Fruit fly (Drosophila melanogaster): ENCODE results near the gene scny.

scny gene

DNA sequence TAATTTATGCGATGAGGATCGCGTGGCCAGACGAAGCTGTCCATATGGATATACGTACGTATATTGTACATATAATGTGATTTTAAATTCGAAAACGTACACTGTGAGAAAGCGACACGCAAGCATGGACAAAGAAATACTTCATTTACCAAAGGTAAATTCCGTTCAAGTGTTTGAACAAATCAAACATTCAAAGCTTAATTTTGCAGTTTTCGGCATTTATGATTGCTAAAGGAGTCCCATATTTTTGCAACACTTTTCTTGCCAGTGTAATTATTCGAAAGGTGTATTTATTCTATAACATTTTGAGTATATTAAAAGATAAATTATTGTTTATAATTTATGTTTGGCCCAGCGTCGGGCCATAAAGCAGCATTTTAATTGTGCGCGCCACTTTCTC, 50.5 kb downstream of the scny start:
- peak; percentile 80 for TF ChIP-seq Eip78C (GFP tag)
- TF ChIP-seq OdsH (GFP tag; optimal IDR thresholded peaks at IDR 0.05) = peak; percentile 35
- no peak for TF ChIP-seq CG1621 (tag; optimal IDR thresholded peaks at IDR 0.05)
- peak; percentile 14 for TF ChIP-seq Lpt (GFP tag; optimal IDR thresholded peaks at IDR 0.05)
- TF ChIP-seq Hr39 (GFP tag; optimal IDR thresholded peaks at IDR 0.05) = peak; percentile 65
- peak; percentile 33 for TF ChIP-seq Met (GFP tag; optimal IDR thresholded peaks at IDR 0.05)
- TF ChIP-seq CG6276 (GFP tag; optimal IDR thresholded peaks at IDR 0.05) = no peak
- peak; percentile 19 for TF ChIP-seq CG10631 (GFP tag; optimal IDR thresholded peaks at IDR 0.05)
- peak; percentile 40 for TF ChIP-seq CG11902 (GFP tag; optimal IDR thresholded peaks at IDR 0.05)
- peak; percentile 33 for TF ChIP-seq CG34406 (GFP tag; optimal IDR thresholded peaks at IDR 0.05)
- TF ChIP-seq CG15336 (GFP tag; IDR thresholded peaks at IDR 0.05) = peak; percentile 43; the same call in 1 of the 2 replicates
- TF ChIP-seq CG6792 (GFP tag; optimal IDR thresholded peaks at IDR 0.05) = peak; percentile 4
- no peak for TF ChIP-seq CG7368 (GFP tag; optimal IDR thresholded peaks at IDR 0.05)
- no peak for TF ChIP-seq CG10669 (GFP tag; optimal IDR thresholded peaks at IDR 0.05)
- TF ChIP-seq acj6 (GFP tag; optimal IDR thresholded peaks at IDR 0.05) = peak; percentile 41
- TF ChIP-seq Eip75B (GFP tag; optimal IDR thresholded peaks at IDR 0.05) = no peak
- TF ChIP-seq Gug (GFP tag; IDR thresholded peaks at IDR 0.05) = no peak; the same call in 1 of the 2 replicates
- TF ChIP-seq CG8319 (GFP tag; optimal IDR thresholded peaks at IDR 0.05) = no peak
- no peak for TF ChIP-seq spab (GFP tag; optimal IDR thresholded peaks at IDR 0.05)
- TF ChIP-seq CG3919 (GFP tag; optimal IDR thresholded peaks at IDR 0.05) = peak; percentile 13
- TF ChIP-seq CG31627 (GFP tag; optimal IDR thresholded peaks at IDR 0.05) = peak; percentile 58
- TF ChIP-seq achi (GFP tag; optimal IDR thresholded peaks at IDR 0.05) = peak; percentile 24
- no peak for TF ChIP-seq fd85E (GFP tag; optimal IDR thresholded peaks at IDR 0.05)
- TF ChIP-seq CG9139 (GFP tag; optimal IDR thresholded peaks at IDR 0.05) = no peak
- TF ChIP-seq Sox14 (GFP tag; optimal IDR thresholded peaks at IDR 0.05) = peak; percentile 26
- TF ChIP-seq Eip93F (GFP tag; optimal IDR thresholded peaks at IDR 0.05) = no peak
- TF ChIP-seq esn (GFP tag; optimal IDR thresholded peaks at IDR 0.05) = peak; percentile 45
- peak; percentile 38 for TF ChIP-seq Smox (GFP tag; optimal IDR thresholded peaks at IDR 0.05)
- no peak for TF ChIP-seq dac (GFP tag; optimal IDR thresholded peaks at IDR 0.05)
- TF ChIP-seq topi (GFP tag; optimal IDR thresholded peaks at IDR 0.05) = peak; percentile 49
- TF ChIP-seq Blimp-1 (GFP tag; optimal IDR thresholded peaks at IDR 0.05) = no peak
- TF ChIP-seq CG3032 (tag; optimal IDR thresholded peaks at IDR 0.05) = no peak
- TF ChIP-seq CG11294 (GFP tag; IDR thresholded peaks at IDR 0.05) = no peak
- TF ChIP-seq dsx (GFP tag; optimal IDR thresholded peaks at IDR 0.05; ENCODE audit: poor library complexity, severe bottlenecking) = no peak
- TF ChIP-seq Ets21C (GFP tag; optimal IDR thresholded peaks at IDR 0.05) = peak; percentile 48
- peak; percentile 26 for TF ChIP-seq CG8632 (GFP tag; optimal IDR thresholded peaks at IDR 0.05)
- TF ChIP-seq CG16779 (tag; optimal IDR thresholded peaks at IDR 0.05) = no peak
- TF ChIP-seq CG8119 (GFP tag; IDR thresholded peaks at IDR 0.05) = no peak; the same call in 2 of the 3 replicates
- peak; percentile 43 for TF ChIP-seq pdm3 (GFP tag; optimal IDR thresholded peaks at IDR 0.05)
- no peak for TF ChIP-seq Ets96B (tag; optimal IDR thresholded peaks at IDR 0.05)
- TF ChIP-seq eg (GFP tag; IDR thresholded peaks at IDR 0.05) = peak; percentile 46; the same call in 1 of the 3 replicates
- TF ChIP-seq ss (GFP tag; optimal IDR thresholded peaks at IDR 0.05) = no peak
- TF ChIP-seq Sox15 (GFP tag; optimal IDR thresholded peaks at IDR 0.05) = peak; percentile 34
- no peak for TF ChIP-seq CG6163 (GFP tag; IDR thresholded peaks at IDR 0.05)
- TF ChIP-seq Hr4 (GFP tag; optimal IDR thresholded peaks at IDR 0.05) = peak; percentile 51
- peak; percentile 73 for TF ChIP-seq svp (GFP tag)
- no peak for TF ChIP-seq Sox102F (GFP tag; optimal IDR thresholded peaks at IDR 0.05)
- TF ChIP-seq CG6808 (GFP tag; optimal IDR thresholded peaks at IDR 0.05) = no peak
- TF ChIP-seq CG4318 (GFP tag; optimal IDR thresholded peaks at IDR 0.05) = no peak
- peak; percentile 32 for TF ChIP-seq vri (GFP tag; optimal IDR thresholded peaks at IDR 0.05)
- no peak for TF ChIP-seq fd59A (GFP tag; optimal IDR thresholded peaks at IDR 0.05)
- peak; percentile 44 for TF ChIP-seq cyc (GFP tag; optimal IDR thresholded peaks at IDR 0.05)
- peak; percentile 47 for TF ChIP-seq lz (GFP tag; optimal IDR thresholded peaks at IDR 0.05)

Data from whole organism, prepupa.